Worm (Caenorhabditis elegans): Measurements from ENCODE around the gene srt-3.

- TF ChIP-seq him-1 (tag; optimal IDR thresholded peaks at IDR 0.05) (no peak), unc-62 (GFP tag; optimal IDR thresholded peaks at IDR 0.05) (no peak)
These were observed 23.9 kb downstream of the srt-3 start, which contains the start of gene nlp-13 for ce11 chrV:4236118-4236517.
